Fruit fly (Drosophila melanogaster) whole organism, adult: ENCODE data around the gene CG17186.

Experiments
- CG11617 ChIP-seq: fragments of 200-800 bp; sonication (Bioruptor generic); optimal IDR thresholded peaks from 2 replicates; lab custom pipeline; 2017; ENCODE audit warnings: mild to moderate bottlenecking, missing biosample characterization, missing genetic modification reagents, missing genetic modification characterization
- CG12768 ChIP-seq: fragments of 200-800 bp; sonication (Bioruptor generic); optimal IDR thresholded peaks from 2 replicates; lab custom pipeline; 2017; ENCODE audit warnings: missing biosample characterization, missing genetic modification characterization, mild to moderate bottlenecking, moderate library complexity, missing genetic modification reagents
- CG14711 ChIP-seq: fragments of 200-800 bp; sonication (Bioruptor generic); optimal IDR thresholded peaks from 2 replicates; lab custom pipeline; 2018; ENCODE audit warnings: missing biosample characterization, mild to moderate bottlenecking, missing genetic modification characterization, moderate library complexity
- CG1620 ChIP-seq: fragments of 200-800 bp; sonication (Bioruptor generic); optimal IDR thresholded peaks from 2 replicates; lab custom pipeline; 2016; ENCODE audit warnings: missing biosample characterization, missing genetic modification characterization
- CG33017 ChIP-seq: fragments of 200-800 bp; sonication (Bioruptor generic); optimal IDR thresholded peaks from 2 replicates; lab custom pipeline; 2018; ENCODE audit warnings: missing biosample characterization, mild to moderate bottlenecking, missing genetic modification characterization, moderate library complexity
- CG5204 ChIP-seq: fragments of 200-800 bp; sonication (Bioruptor generic); optimal IDR thresholded peaks from 2 replicates; lab custom pipeline; 2016; ENCODE audit warnings: missing biosample characterization, missing genetic modification characterization
- CG7045 ChIP-seq: fragments of 200-800 bp; sonication (Bioruptor generic); optimal IDR thresholded peaks from 2 replicates; lab custom pipeline; 2017; ENCODE audit warnings: missing biosample characterization, mild to moderate bottlenecking, missing genetic modification characterization
- CG7101 ChIP-seq: fragments of 200-800 bp; sonication (Bioruptor generic); optimal IDR thresholded peaks from 2 replicates; lab custom pipeline; 2018; ENCODE audit warnings: missing biosample characterization, mild to moderate bottlenecking, missing genetic modification characterization, moderate library complexity
- Clk ChIP-seq: fragments of 200-800 bp; sonication (Bioruptor generic); optimal IDR thresholded peaks from 2 replicates; lab custom pipeline; 2017; ENCODE audit warnings: missing biosample characterization, missing genetic modification characterization
- Crg-1 ChIP-seq: fragments of 200-800 bp; sonication (Bioruptor generic); optimal IDR thresholded peaks from 2 replicates; lab custom pipeline; 2016; ENCODE audit warnings: missing biosample characterization, missing genetic modification characterization
- Hr96 ChIP-seq: fragments of 200-800 bp; sonication (Bioruptor generic); optimal IDR thresholded peaks from 2 replicates; lab custom pipeline; 2016; ENCODE audit warnings: missing biosample characterization, missing genetic modification characterization
- Mnt ChIP-seq: fragments of 200-800 bp; sonication (Bioruptor generic); optimal IDR thresholded peaks from 2 replicates; lab custom pipeline; 2016; ENCODE audit warnings: missing biosample characterization, mild to moderate bottlenecking, missing genetic modification characterization
- bab1 ChIP-seq: fragments of 200-800 bp; sonication (Bioruptor generic); optimal IDR thresholded peaks from 3 replicates; lab custom pipeline; 2019; ENCODE audit warnings: missing biosample characterization, mild to moderate bottlenecking, missing genetic modification characterization, moderate library complexity
- cic ChIP-seq: fragments of 200-800 bp; sonication (Bioruptor generic); optimal IDR thresholded peaks from 2 replicates; lab custom pipeline; 2017; ENCODE audit warnings: missing biosample characterization, mild to moderate bottlenecking, missing genetic modification characterization, moderate library complexity
- cnc ChIP-seq, 2 experiments: fragments of >200 bp; optimal IDR thresholded peaks; 2 replicates each; lab custom pipeline; 2017
- kay ChIP-seq: fragments of 200-800 bp; sonication (Bioruptor generic); peaks from one replicate; lab custom pipeline; 2016; ENCODE audit warnings: missing biosample characterization, missing genetic modification characterization, borderline replicate concordance
- ovo ChIP-seq: fragments of 200-800 bp; sonication (Bioruptor generic); optimal IDR thresholded peaks from 2 replicates; lab custom pipeline; 2016; ENCODE audit warnings: missing biosample characterization, missing genetic modification characterization
- pad ChIP-seq: fragments of 200-800 bp; sonication (Bioruptor generic); optimal IDR thresholded peaks from 3 replicates; lab custom pipeline; 2017; ENCODE audit warnings: missing biosample characterization, missing genetic modification characterization, mild to moderate bottlenecking, moderate library complexity, missing genetic modification reagents
- tj ChIP-seq: fragments of 200-800 bp; sonication (Bioruptor generic); optimal IDR thresholded peaks from 3 replicates; lab custom pipeline; 2017; ENCODE audit warnings: missing biosample characterization, mild to moderate bottlenecking, missing genetic modification characterization, moderate library complexity
- toe ChIP-seq: fragments of 200-800 bp; sonication (Bioruptor generic); optimal IDR thresholded peaks from 2 replicates; lab custom pipeline; 2016; ENCODE audit warnings: missing biosample characterization, missing genetic modification characterization

Gene CG17186

DNA sequence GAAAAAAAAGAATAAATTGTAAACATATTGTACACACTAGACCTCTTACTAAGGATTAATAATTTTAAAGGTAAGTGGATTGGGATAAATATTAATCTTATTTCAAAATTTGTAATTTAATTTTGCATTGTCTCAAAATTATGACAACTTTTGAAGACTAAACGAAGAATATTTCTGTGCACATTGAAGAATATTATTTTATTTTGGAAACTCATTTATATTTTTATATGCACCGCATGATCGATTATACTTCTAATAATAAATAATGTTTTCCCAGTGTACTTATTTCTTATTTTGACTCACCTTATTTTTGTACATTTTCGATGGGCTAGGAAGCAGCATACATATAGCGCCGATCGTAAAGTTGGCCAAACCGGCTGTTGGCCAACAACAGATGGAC lies 33.4 kb downstream of the CG17186 start:
- TF ChIP-seq CG1620 (GFP tag; lab: Kevin White, UChicago) (no peak), CG14711 (tag; lab: Kevin White, UChicago) (no peak), kay (no peak), CG33017 (tag; lab: Kevin White, UChicago) (no peak), Crg-1 (GFP tag; lab: Kevin White, UChicago) (no peak), CG7045 (GFP tag; lab: Kevin White, UChicago) (no peak), Hr96 (GFP tag; lab: Kevin White, UChicago) (no peak), Clk (GFP tag; lab: Kevin White, UChicago) (no peak), bab1 (GFP tag; lab: Kevin White, UChicago) (no peak), cnc (optimal IDR thresholded peaks at IDR 0.05; lab: Kevin White, UChicago) (no peak), toe (no peak), CG7101 (tag; lab: Kevin White, UChicago) (no peak), cic (no peak), pad (no peak), ovo (GFP tag; lab: Kevin White, UChicago) (no peak), Mnt (GFP tag; lab: Kevin White, UChicago) (no peak)

DNA sequence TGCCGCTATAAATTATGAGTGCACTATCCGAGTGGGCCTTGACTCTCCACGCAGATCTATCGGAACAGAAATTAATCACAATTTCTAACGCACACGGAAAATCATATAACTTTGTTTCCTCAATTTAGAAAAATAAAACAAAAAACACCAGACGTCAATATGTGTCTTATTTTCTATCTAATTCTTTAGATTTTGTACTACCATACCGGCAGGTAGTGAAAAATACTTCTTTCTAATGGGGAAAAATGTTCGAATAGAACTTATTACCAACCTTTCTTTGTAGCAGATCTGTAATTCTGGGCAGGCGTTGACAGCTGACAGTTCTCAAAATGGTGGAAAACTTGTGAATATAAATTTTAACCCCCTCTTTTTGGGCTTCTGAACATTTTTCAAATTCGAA lies 36.8 kb downstream of the CG17186 start, which contains the start of gene CG31459:
Gene CG31459, plus strand, starts transcription at position 301 of the 400 bp plus-strand sequence.
- TF ChIP-seq ovo (GFP tag; lab: Kevin White, UChicago): no peak

DNA sequence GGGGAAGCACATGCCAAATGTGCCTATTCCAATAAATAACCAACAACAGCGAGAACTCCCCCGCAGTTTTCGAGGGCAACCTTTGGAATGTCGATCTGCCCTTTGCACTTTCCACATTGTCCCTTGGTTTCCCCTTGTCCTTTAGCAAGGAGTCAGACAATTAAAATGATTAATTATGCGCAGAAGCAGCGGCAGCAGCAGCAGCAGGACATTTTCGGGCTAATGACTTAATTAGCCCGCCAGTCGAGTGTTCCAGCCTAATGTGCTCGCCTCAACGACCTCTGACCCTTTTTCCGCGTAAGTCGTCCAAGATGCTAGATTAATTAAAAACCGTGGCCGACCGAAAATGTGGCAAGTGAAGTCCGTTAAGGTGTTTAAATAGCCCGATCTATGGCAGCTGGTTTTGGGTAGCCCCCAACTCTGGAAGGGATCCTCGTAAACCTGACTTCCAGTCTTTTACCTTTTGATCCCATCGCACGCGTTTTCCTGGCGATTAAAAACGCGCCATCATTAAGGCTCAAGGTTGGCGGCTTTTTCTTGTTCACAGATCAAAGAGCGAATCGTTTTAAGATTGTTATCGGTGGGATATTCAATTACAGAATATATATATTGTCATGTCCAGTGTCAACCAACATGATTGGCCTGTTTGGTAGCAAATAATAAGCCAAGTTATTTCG lies 38.3 kb downstream of the CG17186 start:
- TF ChIP-seq CG5204 (GFP tag; lab: Kevin White, UChicago): no peak
- TF ChIP-seq CG33017 (tag; lab: Kevin White, UChicago): no peak
- TF ChIP-seq cnc (optimal IDR thresholded peaks at IDR 0.05; lab: Kevin White, UChicago): no peak
- TF ChIP-seq Hr96 (GFP tag; lab: Kevin White, UChicago): no peak
- no peak for TF ChIP-seq CG14711 (tag; lab: Kevin White, UChicago)
- no peak for TF ChIP-seq ovo (GFP tag; lab: Kevin White, UChicago)
- TF ChIP-seq toe: no peak
- no peak for TF ChIP-seq Crg-1 (GFP tag; lab: Kevin White, UChicago)
- TF ChIP-seq CG12768: no peak
- no peak for TF ChIP-seq Clk (GFP tag; lab: Kevin White, UChicago)
- TF ChIP-seq bab1 (GFP tag; lab: Kevin White, UChicago): no peak
- TF ChIP-seq tj: no peak
- TF ChIP-seq CG7045 (GFP tag; lab: Kevin White, UChicago): no peak
- no peak for TF ChIP-seq kay
- no peak for TF ChIP-seq CG7101 (tag; lab: Kevin White, UChicago)
- TF ChIP-seq Mnt (GFP tag; lab: Kevin White, UChicago): no peak

DNA sequence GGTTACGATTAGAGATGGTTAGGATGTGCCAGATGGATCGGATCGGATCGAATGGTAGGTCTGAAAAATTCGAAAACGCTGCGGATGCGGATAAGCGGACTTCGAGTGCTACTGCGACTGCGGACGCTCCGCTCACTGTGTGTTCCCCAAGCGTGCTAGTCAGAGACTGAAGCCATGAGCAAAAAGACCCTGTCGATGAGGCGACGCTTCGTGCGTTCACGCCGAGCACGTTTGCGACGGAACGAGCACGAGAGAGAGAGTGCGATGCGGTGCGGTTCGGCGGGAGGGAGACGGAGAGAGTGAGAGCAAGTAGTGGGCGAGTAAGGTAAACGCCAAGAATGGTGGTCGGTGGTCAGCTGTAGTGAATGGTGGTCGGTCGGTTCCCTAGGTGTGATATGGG lies 40.6 kb downstream of the CG17186 start, which contains the start of gene bnl:
Gene bnl, minus strand, starts transcription at position 131 of the 400 bp plus-strand sequence.
- TF ChIP-seq pad (peak; percentile 6), ovo (GFP tag; lab: Kevin White, UChicago) (no peak), CG1620 (GFP tag; lab: Kevin White, UChicago) (no peak), CG33017 (tag; lab: Kevin White, UChicago) (peak; percentile 29), cnc (optimal IDR thresholded peaks at IDR 0.05; lab: Kevin White, UChicago) (no peak), kay (no peak), cic (peak; percentile 32), CG7045 (GFP tag; lab: Kevin White, UChicago) (no peak), CG5204 (GFP tag; lab: Kevin White, UChicago) (no peak), toe (no peak), Clk (GFP tag; lab: Kevin White, UChicago) (no peak), CG14711 (tag; lab: Kevin White, UChicago) (no peak), tj (peak; percentile 31), Hr96 (GFP tag; lab: Kevin White, UChicago) (no peak), bab1 (GFP tag; lab: Kevin White, UChicago) (peak; percentile 54), CG12768 (peak; percentile 36), CG7101 (tag; lab: Kevin White, UChicago) (peak; percentile 16), Crg-1 (GFP tag; lab: Kevin White, UChicago) (no peak), CG11617 (GFP tag; lab: Kevin White, UChicago) (no peak), Mnt (GFP tag; lab: Kevin White, UChicago) (peak; percentile 62)

DNA sequence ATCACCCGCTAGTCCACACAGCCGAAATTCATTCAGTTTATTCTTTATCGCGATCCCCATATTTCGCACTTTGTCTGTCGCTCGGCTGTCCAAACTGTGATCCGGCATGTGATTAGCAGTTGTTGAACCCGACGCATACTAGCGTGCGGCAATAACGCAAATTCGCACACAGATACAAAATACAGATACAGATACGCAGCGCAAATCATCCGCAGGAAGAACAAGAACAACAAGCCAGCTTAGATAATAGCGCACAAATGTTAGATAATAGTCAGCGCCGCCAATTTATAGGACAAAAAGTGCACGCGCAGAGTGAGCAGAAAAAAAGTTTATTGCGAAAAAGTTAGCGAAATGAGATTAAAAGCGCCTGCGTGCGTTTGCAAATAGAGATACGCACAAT lies 42.3 kb downstream of the CG17186 start:
- TF ChIP-seq Clk (GFP tag; lab: Kevin White, UChicago) (no peak), kay (no peak), bab1 (GFP tag; lab: Kevin White, UChicago) (no peak), cnc (optimal IDR thresholded peaks at IDR 0.05; lab: Kevin White, UChicago) (no peak), pad (no peak), CG12768 (no peak), CG5204 (GFP tag; lab: Kevin White, UChicago) (no peak), toe (no peak), Hr96 (GFP tag; lab: Kevin White, UChicago) (no peak), CG14711 (tag; lab: Kevin White, UChicago) (no peak), Mnt (GFP tag; lab: Kevin White, UChicago) (no peak), cic (no peak)

DNA sequence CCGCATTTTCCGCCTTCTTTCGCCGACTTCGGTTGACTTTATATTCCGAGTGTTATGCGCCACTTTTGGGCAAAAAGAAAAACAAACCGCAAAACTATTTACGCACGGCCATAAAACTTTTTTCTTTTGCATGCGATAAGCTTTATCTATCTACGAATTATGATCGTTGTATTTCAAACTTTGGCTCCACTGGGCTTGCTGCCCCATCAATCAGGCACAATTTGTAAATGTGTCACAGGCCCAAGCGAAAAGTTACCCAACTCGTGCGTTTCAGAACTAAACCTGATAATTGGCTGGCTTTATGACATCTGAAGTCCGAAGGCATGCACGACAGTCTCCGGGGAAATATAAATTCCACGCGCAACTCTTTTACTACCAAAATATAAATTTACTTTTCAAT lies 43.4 kb downstream of the CG17186 start:
- TF ChIP-seq toe: no peak
